Fruit fly (Drosophila melanogaster) whole organism, embryonic: ENCODE data around the gene prd1.
A peak's percentile ranks its signal among the peaks of the same experiment; 100 is the strongest.

Experiments
- Antp ChIP-seq: fragments of 200-800 bp; sonication (Bioruptor generic); optimal IDR thresholded peaks from 3 replicates; lab custom pipeline; 2016; ENCODE audit warnings: missing biosample characterization, missing genetic modification characterization
- Blimp-1 ChIP-seq: fragments of 200-800 bp; sonication (Bioruptor generic); optimal IDR thresholded peaks from 3 replicates; lab custom pipeline; 2018; ENCODE audit warnings: missing biosample characterization, missing genetic modification characterization, mild to moderate bottlenecking, moderate library complexity, missing genetic modification reagents
- CG10209 ChIP-seq: fragments of 200-800 bp; sonication (Bioruptor generic); optimal IDR thresholded peaks from 3 replicates; lab custom pipeline; 2017; ENCODE audit warnings: missing biosample characterization, mild to moderate bottlenecking, missing genetic modification characterization, missing genetic modification reagents
- CG10274 ChIP-seq: fragments of 200-800 bp; sonication (Bioruptor generic); optimal IDR thresholded peaks from 3 replicates; lab custom pipeline; 2017; ENCODE audit warnings: missing biosample characterization, mild to moderate bottlenecking, missing genetic modification characterization
- CG10565 ChIP-seq: fragments of 200-800 bp; sonication (Bioruptor generic); optimal IDR thresholded peaks from 3 replicates; lab custom pipeline; 2016; ENCODE audit warnings: missing biosample characterization, mild to moderate bottlenecking, missing genetic modification characterization
- CG11560 ChIP-seq: fragments of 200-800 bp; sonication (Bioruptor generic); IDR thresholded peaks from 3 replicates; pipeline ENCODE4 v1.3.6; 2022; ENCODE audit warnings: missing biosample characterization, missing genetic modification characterization
- CG12942 ChIP-seq: fragments of 200-800 bp; sonication (Bioruptor generic); optimal IDR thresholded peaks from 3 replicates; lab custom pipeline; 2016; ENCODE audit warnings: missing biosample characterization, missing genetic modification characterization
- CG13775 ChIP-seq: fragments of 200-800 bp; sonication (Bioruptor generic); optimal IDR thresholded peaks from 3 replicates; lab custom pipeline; 2017; ENCODE audit warnings: missing biosample characterization, mild to moderate bottlenecking, missing genetic modification characterization
- CG2120 ChIP-seq: fragments of 200-800 bp; sonication (Bioruptor generic); optimal IDR thresholded peaks from 3 replicates; lab custom pipeline; 2016; ENCODE audit warnings: missing biosample characterization, missing genetic modification characterization
- CG3726 ChIP-seq: fragments of 200-800 bp; sonication (Bioruptor generic); IDR thresholded peaks from 3 replicates; pipeline ENCODE4, ENCODE4 v1.3.6; 2022; ENCODE audit warnings: missing biosample characterization, missing genetic modification characterization
- CG42726 ChIP-seq: fragments of 200-800 bp; sonication (Bioruptor generic); IDR thresholded peaks from 2 replicates; pipeline ENCODE4 v1.3.6; 2022; ENCODE audit warnings: missing biosample characterization, missing genetic modification characterization; ENCODE audit not compliant: partially characterized antibody
- CG4820 ChIP-seq: fragments of 200-800 bp; sonication (Bioruptor generic); optimal IDR thresholded peaks from 3 replicates; lab custom pipeline; 2016; ENCODE audit warnings: missing biosample characterization, missing genetic modification characterization
- CG7556 ChIP-seq: fragments of 200-800 bp; sonication (Bioruptor generic); optimal IDR thresholded peaks from 2 replicates; lab custom pipeline; 2017; ENCODE audit warnings: missing biosample characterization, mild to moderate bottlenecking, missing genetic modification characterization
- CG8924 ChIP-seq: fragments of 200-800 bp; optimal IDR thresholded peaks from 3 replicates; lab custom pipeline; 2019; ENCODE audit warnings: missing biosample characterization, mild to moderate bottlenecking, missing genetic modification characterization, moderate library complexity
- CG9932 ChIP-seq: fragments of 200-800 bp; sonication (Bioruptor generic); IDR thresholded peaks from 2 replicates; pipeline ENCODE4 v1.3.6; 2022; ENCODE audit warnings: missing biosample characterization, missing genetic modification characterization
- CHES-1-like ChIP-seq: fragments of 200-800 bp; sonication (Bioruptor generic); optimal IDR thresholded peaks from 2 replicates; lab custom pipeline; 2016; ENCODE audit warnings: missing biosample characterization, missing genetic modification characterization
- Ets97D ChIP-seq: fragments of 200-800 bp; sonication (Bioruptor generic); optimal IDR thresholded peaks from 3 replicates; lab custom pipeline; 2016; ENCODE audit warnings: missing biosample characterization, missing genetic modification characterization
- Gsc ChIP-seq: fragments of 200-800 bp; sonication (Bioruptor generic); IDR thresholded peaks from 2 replicates; pipeline ENCODE4 v1.3.6; 2022; ENCODE audit warnings: missing biosample characterization, missing genetic modification characterization
- Hand ChIP-seq: fragments of 200-800 bp; sonication (Bioruptor generic); optimal IDR thresholded peaks from 2 replicates; lab custom pipeline; 2017; ENCODE audit warnings: mild to moderate bottlenecking, missing biosample characterization, missing genetic modification reagents, missing genetic modification characterization
- Hr51 ChIP-seq, 2 experiments: fragments of 200-800 bp; sonication (Bioruptor generic); optimal IDR thresholded peaks; 2 replicates in 1 of 2; 3 replicates in 1 of 2; lab custom pipeline; 2016 to 2018; ENCODE audit warnings: missing biosample characterization in 2 of 2, missing genetic modification characterization in 2 of 2, mild to moderate bottlenecking in 1 of 2, moderate library complexity in 1 of 2
- MTF-1 ChIP-seq: fragments of 200-800 bp; sonication (Bioruptor generic); optimal IDR thresholded peaks from 2 replicates; lab custom pipeline; 2018; ENCODE audit warnings: missing biosample characterization, mild to moderate bottlenecking, missing genetic modification characterization, borderline replicate concordance
- Mrtf ChIP-seq: fragments of 200-800 bp; sonication (Bioruptor generic); IDR thresholded peaks from 3 replicates; pipeline ENCODE4 v1.3.6; 2022; ENCODE audit warnings: missing biosample characterization, missing genetic modification characterization
- Myb ChIP-seq: fragments of 200-800 bp; sonication (Bioruptor generic); optimal IDR thresholded peaks from 2 replicates; lab custom pipeline; 2016; ENCODE audit warnings: missing biosample characterization, missing genetic modification characterization
- Oaz ChIP-seq: fragments of 200-800 bp; sonication (Bioruptor generic); IDR thresholded peaks from 2 replicates; pipeline ENCODE4 v1.3.6; 2022; ENCODE audit warnings: missing biosample characterization, missing genetic modification characterization
- PHDP ChIP-seq: fragments of 200-800 bp; sonication (Bioruptor generic); optimal IDR thresholded peaks from 3 replicates; lab custom pipeline; 2018; ENCODE audit warnings: missing biosample characterization, mild to moderate bottlenecking, missing genetic modification characterization, moderate library complexity
- Poxn ChIP-seq: fragments of 200-800 bp; sonication (Bioruptor generic); IDR thresholded peaks from 2 replicates; pipeline ENCODE4 v1.3.6; 2022; ENCODE audit warnings: missing biosample characterization, missing genetic modification characterization
- Ptx1 ChIP-seq: fragments of 200-800 bp; sonication (Bioruptor generic); IDR thresholded peaks from 2 replicates; pipeline ENCODE4 v1.3.6; 2022; ENCODE audit warnings: missing biosample characterization, missing genetic modification characterization
- TFAM ChIP-seq: fragments of 200-800 bp; sonication (Bioruptor generic); optimal IDR thresholded peaks from 2 replicates; lab custom pipeline; 2017; ENCODE audit warnings: missing biosample characterization, missing genetic modification characterization, inconsistent platforms
- ac ChIP-seq: fragments of 200-800 bp; sonication (Bioruptor generic); optimal IDR thresholded peaks from 3 replicates; lab custom pipeline; 2017; ENCODE audit warnings: missing biosample characterization, mild to moderate bottlenecking, missing genetic modification characterization
- ash1 ChIP-seq: fragments of 200-800 bp; sonication (Bioruptor generic); optimal IDR thresholded peaks from 2 replicates; lab custom pipeline; 2018; ENCODE audit warnings: missing biosample characterization, mild to moderate bottlenecking, missing genetic modification characterization
- bowl ChIP-seq: fragments of 200-800 bp; sonication (Bioruptor generic); IDR thresholded peaks from 2 replicates; pipeline ENCODE4 v1.3.6; 2022; ENCODE audit warnings: missing biosample characterization, missing genetic modification characterization
- chif ChIP-seq, 2 experiments: fragments of 200-800 bp; sonication (Bioruptor generic); optimal IDR thresholded peaks; 3 replicates each; lab custom pipeline; 2016; ENCODE audit warnings: missing biosample characterization in 2 of 2, missing genetic modification characterization in 2 of 2
- crp ChIP-seq, 2 experiments: fragments of 200-800 bp; sonication (Bioruptor generic); optimal IDR thresholded peaks; 2 replicates in 1 of 2; 3 replicates in 1 of 2; lab custom pipeline; 2017; ENCODE audit warnings: missing biosample characterization in 2 of 2, missing genetic modification characterization in 2 of 2, mild to moderate bottlenecking in 1 of 2, moderate library complexity in 1 of 2
- en ChIP-seq: fragments of 200-800 bp; sonication (Bioruptor generic); optimal IDR thresholded peaks from 2 replicates; lab custom pipeline; 2016; ENCODE audit warnings: missing biosample characterization, missing genetic modification characterization
- ewg ChIP-seq: fragments of 200-800 bp; sonication (Bioruptor generic); optimal IDR thresholded peaks from 3 replicates; lab custom pipeline; 2017; ENCODE audit warnings: mild to moderate bottlenecking, missing biosample characterization, missing genetic modification reagents, missing genetic modification characterization
- fd96Cb ChIP-seq: fragments of 200-800 bp; sonication (Bioruptor generic); optimal IDR thresholded peaks from 2 replicates; lab custom pipeline; 2018; ENCODE audit warnings: missing biosample characterization, mild to moderate bottlenecking, missing genetic modification characterization, moderate library complexity
- gfzf ChIP-seq: fragments of 200-800 bp; sonication (Bioruptor generic); optimal IDR thresholded peaks from 2 replicates; lab custom pipeline; 2016; ENCODE audit warnings: missing biosample characterization, mild to moderate bottlenecking, missing genetic modification characterization, moderate library complexity
- hb ChIP-seq: fragments of 200-800 bp; sonication (Bioruptor generic); IDR thresholded peaks from 3 replicates; pipeline ENCODE4 v1.3.6; 2022; ENCODE audit warnings: missing biosample characterization, missing genetic modification characterization; ENCODE audit not compliant: partially characterized antibody
- ken ChIP-seq: fragments of 200-800 bp; sonication (Bioruptor generic); IDR thresholded peaks from 3 replicates; pipeline ENCODE4 v1.3.6; 2022; ENCODE audit warnings: missing biosample characterization, missing genetic modification characterization
- kni ChIP-seq: fragments of 200-800 bp; sonication (Bioruptor generic); optimal IDR thresholded peaks from 3 replicates; lab custom pipeline; 2017; ENCODE audit warnings: mild to moderate bottlenecking, missing biosample characterization, missing genetic modification reagents, missing genetic modification characterization
- lov ChIP-seq, 2 experiments: fragments of 200-800 bp in 1 of 2; fragments of >200 bp in 1 of 2; sonication (Bioruptor generic) in 1 of 2; IDR thresholded peaks in 1 of 2; optimal IDR thresholded peaks in 1 of 2; 2 replicates in 1 of 2; 3 replicates in 1 of 2; pipeline versions ENCODE4 v1.3.6 to Lab custom; 2017 to 2022; ENCODE audit warnings: missing biosample characterization in 1 of 2, missing genetic modification characterization in 1 of 2
- mld ChIP-seq: fragments of 200-800 bp; sonication (Bioruptor generic); IDR thresholded peaks from 3 replicates; pipeline ENCODE4 v1.3.6; 2022; ENCODE audit warnings: missing biosample characterization, missing genetic modification characterization; ENCODE audit not compliant: partially characterized antibody
- peb ChIP-seq: fragments of 200-800 bp; sonication (Bioruptor generic); IDR thresholded peaks from 2 replicates; pipeline ENCODE4 v1.3.6; 2022; ENCODE audit warnings: missing biosample characterization, missing genetic modification characterization
- stc ChIP-seq: fragments of 200-800 bp; sonication (Bioruptor generic); IDR thresholded peaks from 2 replicates; pipeline ENCODE4 v1.3.6; 2022; ENCODE audit warnings: missing biosample characterization, missing genetic modification characterization
- twi ChIP-seq: fragments of 200-800 bp; optimal IDR thresholded peaks from 2 replicates; lab custom pipeline; 2019; ENCODE audit warnings: missing biosample characterization, mild to moderate bottlenecking, missing genetic modification characterization, moderate library complexity
- tx ChIP-seq: fragments of 200-800 bp; sonication (Bioruptor generic); optimal IDR thresholded peaks from 2 replicates; lab custom pipeline; 2016; ENCODE audit warnings: missing biosample characterization, missing genetic modification characterization
- yki ChIP-seq: fragments of >200 bp; optimal IDR thresholded peaks from 3 replicates; lab custom pipeline; 2018

Gene prd1

dm6 chr3R:11778012-11778865 lies 8.6 kb downstream of the prd1 start (continued):
- TF ChIP-seq Oaz (GFP tag; lab: Robert Waterston, UW), result no peak
- peak; percentile 97 for TF ChIP-seq kni (GFP tag; lab: Kevin White, UChicago)
- TF ChIP-seq yki (lab: Kevin White, UChicago), result peak; percentile 12
- peak; percentile 11 for TF ChIP-seq CG10274 (GFP tag; lab: Kevin White, UChicago)
- peak; percentile 56 for TF ChIP-seq CG2120
- TF ChIP-seq CG42726 (GFP tag; lab: Robert Waterston, UW), result peak; percentile 57; the same call in 1 of the 2 replicates
- TF ChIP-seq MTF-1, result peak; percentile 39
- TF ChIP-seq bowl (GFP tag; lab: Robert Waterston, UW), result peak; percentile 41; the same call in 1 of the 2 replicates
- no peak for TF ChIP-seq en (GFP tag; lab: Kevin White, UChicago)
- peak; percentile 45 for TF ChIP-seq CHES-1-like (GFP tag; lab: Kevin White, UChicago)
- TF ChIP-seq CG13775 (GFP tag; lab: Kevin White, UChicago), result peak; percentile 88
- peak; percentile 48 for TF ChIP-seq Antp (GFP tag; lab: Kevin White, UChicago)
- TF ChIP-seq Ets97D, result peak; percentile 65
- TF ChIP-seq ac (GFP tag; lab: Kevin White, UChicago), result peak; percentile 22
- TF ChIP-seq peb (GFP tag; lab: Robert Waterston, UW), result no peak
- peak; percentile 33; the same call in 1 of the 2 replicates for TF ChIP-seq Gsc
- no peak for TF ChIP-seq CG11560
- TF ChIP-seq ash1 (GFP tag; lab: Kevin White, UChicago), result no peak
- peak; percentile 57 for TF ChIP-seq ewg (GFP tag; lab: Kevin White, UChicago)
- peak; percentile 12 for TF ChIP-seq tx (GFP tag; lab: Kevin White, UChicago)
- TF ChIP-seq Hr51 (GFP tag; optimal IDR thresholded peaks at IDR 0.05; lab: Kevin White, UChicago), result peak; percentile 53 to 58
- no peak for TF ChIP-seq lov (optimal IDR thresholded peaks at IDR 0.05; lab: Kevin White, UChicago)
- TF ChIP-seq lov (GFP tag; IDR thresholded peaks at IDR 0.05; lab: Robert Waterston, UW), result 0 out of 3 replicates have a peak, but pooled peaks have one; percentile 67
- no peak; the same call in 1 of the 2 replicates for TF ChIP-seq stc (GFP tag; lab: Robert Waterston, UW)
- TF ChIP-seq CG10209 (GFP tag; lab: Kevin White, UChicago), result peak; percentile 71
- peak; percentile 43 for TF ChIP-seq twi
- no peak for TF ChIP-seq TFAM (GFP tag; lab: Kevin White, UChicago)
- peak; percentile 67 for TF ChIP-seq CG8924 (tag; lab: Kevin White, UChicago)
- TF ChIP-seq Ptx1 (GFP tag; lab: Robert Waterston, UW), result peak; percentile 50; the same call in 1 of the 2 replicates
- TF ChIP-seq crp (GFP tag; optimal IDR thresholded peaks at IDR 0.05; lab: Kevin White, UChicago), result peak in 1 of 2 experiments; percentile 13
- peak; percentile 68 for TF ChIP-seq Hand (GFP tag; lab: Kevin White, UChicago)
- TF ChIP-seq CG9932 (GFP tag; lab: Robert Waterston, UW), result peak; percentile 60; the same call in 1 of the 2 replicates
- no peak for TF ChIP-seq Mrtf (GFP tag; lab: Robert Waterston, UW)
- TF ChIP-seq CG3726 (GFP tag; lab: Robert Waterston, UW), result no peak
- peak; percentile 58 for TF ChIP-seq CG4820 (GFP tag; lab: Kevin White, UChicago)
- peak; percentile 37 for TF ChIP-seq CG12942 (GFP tag; lab: Kevin White, UChicago)
- peak; percentile 43; the same call in 1 of the 3 replicates for TF ChIP-seq ken (GFP tag; lab: Robert Waterston, UW)
- TF ChIP-seq PHDP (tag; lab: Kevin White, UChicago), result peak; percentile 24
- TF ChIP-seq Myb (GFP tag; lab: Kevin White, UChicago), result no peak
- TF ChIP-seq hb, result no peak
- TF ChIP-seq CG7556 (GFP tag; lab: Kevin White, UChicago), result peak; percentile 92
- TF ChIP-seq CG10565, result peak; percentile 21
- no peak for TF ChIP-seq Poxn (GFP tag; lab: Robert Waterston, UW)
- peak; percentile 2 to 40 for TF ChIP-seq chif (GFP tag; optimal IDR thresholded peaks at IDR 0.05; lab: Kevin White, UChicago)
- peak; percentile 99 for TF ChIP-seq Blimp-1
- TF ChIP-seq fd96Cb, result peak; percentile 40
- TF ChIP-seq mld (GFP tag; lab: Robert Waterston, UW), result no peak
- no peak for TF ChIP-seq gfzf (GFP tag; lab: Kevin White, UChicago)
